Worm (Caenorhabditis elegans): ENCODE data around the gene T04A8.7.

The T04A8.7 gene

ce11 chrIII:4689595-4689994 is 5.6 kb upstream of the T04A8.7 start (continued):
- TF ChIP-seq duxl-1 (tag; optimal IDR thresholded peaks at IDR 0.05; ENCODE audit: poor library complexity): peak; percentile 85
- TF ChIP-seq dpl-1 (GFP tag; optimal IDR thresholded peaks at IDR 0.05): peak; percentile 60
- TF ChIP-seq ceh-32 (tag; optimal IDR thresholded peaks at IDR 0.05; ENCODE audit: poor library complexity): no peak
- peak; percentile 55 for TF ChIP-seq php-3 (GFP tag; IDR thresholded peaks at IDR 0.05)
- peak; percentile 75; the same call in 1 of the 2 replicates for TF ChIP-seq ceh-20 (GFP tag; IDR thresholded peaks at IDR 0.05)
- no peak for TF ChIP-seq set-16 (GFP tag; IDR thresholded peaks at IDR 0.05)
- TF ChIP-seq hlh-30 (tag; optimal IDR thresholded peaks at IDR 0.05; ENCODE audit: insufficient read depth): peak; percentile 87
- TF ChIP-seq nhr-6 (tag; optimal IDR thresholded peaks at IDR 0.05): peak; percentile 51
- peak; percentile 68 for TF ChIP-seq T20F7.1 (GFP tag; optimal IDR thresholded peaks at IDR 0.05)
- TF ChIP-seq unc-62 (GFP tag; optimal IDR thresholded peaks at IDR 0.05 in 1 of 2): no peak
- no peak for TF ChIP-seq unc-62 (tag; optimal IDR thresholded peaks at IDR 0.05)
- TF ChIP-seq nhr-77 (tag; optimal IDR thresholded peaks at IDR 0.05): peak; percentile 18
- TF ChIP-seq nhr-76 (tag; optimal IDR thresholded peaks at IDR 0.05): no peak
- 0 out of 2 replicates have a peak, but pooled peaks have one; percentile 44 for TF ChIP-seq Y105C5A.15 (GFP tag; IDR thresholded peaks at IDR 0.05)
- TF ChIP-seq madf-5 (GFP tag; IDR thresholded peaks at IDR 0.05): peak; percentile 59 to 88; a peak in 2 of 4 replicates
- peak; percentile 96 for TF ChIP-seq mxl-3 (GFP tag; optimal IDR thresholded peaks at IDR 0.05)
- peak; percentile 81 for TF ChIP-seq Y48G9A.11 (GFP tag; IDR thresholded peaks at IDR 0.05)
- TF ChIP-seq attf-4 (tag; optimal IDR thresholded peaks at IDR 0.05): no peak
- TF ChIP-seq Y5F2A.4 (GFP tag; optimal IDR thresholded peaks at IDR 0.05): peak; percentile 75
- TF ChIP-seq tag-97 (GFP tag; IDR thresholded peaks at IDR 0.05): no peak
- no peak for TF ChIP-seq nhr-10 (tag; optimal IDR thresholded peaks at IDR 0.05)
- peak; percentile 53 for TF ChIP-seq nhr-11 (tag; optimal IDR thresholded peaks at IDR 0.05)
- peak; percentile 79 for TF ChIP-seq mep-1 (tag; optimal IDR thresholded peaks at IDR 0.05)
- no peak for TF ChIP-seq ama-1 (optimal IDR thresholded peaks at IDR 0.05)
- TF ChIP-seq mdt-29 (GFP tag; IDR thresholded peaks at IDR 0.05): peak; percentile 84; the same call in 1 of the 2 replicates
- TF ChIP-seq dve-1 (tag; optimal IDR thresholded peaks at IDR 0.05; ENCODE audit: insufficient read depth): peak; percentile 76
- TF ChIP-seq pqm-1 (tag; optimal IDR thresholded peaks at IDR 0.05): peak; percentile 53
- TF ChIP-seq snpc-1.2 (GFP tag; IDR thresholded peaks at IDR 0.05): peak; percentile 81
- TF ChIP-seq jun-1 (tag; optimal IDR thresholded peaks at IDR 0.05): peak; percentile 28
- TF ChIP-seq nhr-41 (GFP tag; IDR thresholded peaks at IDR 0.05): peak; percentile 91
- peak; percentile 30 for TF ChIP-seq F37D6.2 (tag; optimal IDR thresholded peaks at IDR 0.05)
- TF ChIP-seq sdz-12 (GFP tag; optimal IDR thresholded peaks at IDR 0.05): peak; percentile 87
- TF ChIP-seq daf-19 (GFP tag; conservative IDR thresholded peaks at IDR 0.05): peak; percentile 89
- peak; percentile 60 for TF ChIP-seq F10B5.3 (tag; optimal IDR thresholded peaks at IDR 0.05)
- TF ChIP-seq hlh-11 (tag; optimal IDR thresholded peaks at IDR 0.05): peak; percentile 76
- 0 out of 2 replicates have a peak, but pooled peaks have one; percentile 59 for TF ChIP-seq daf-8 (GFP tag; IDR thresholded peaks at IDR 0.05)
- peak; percentile 84 for TF ChIP-seq unc-130 (GFP tag; optimal IDR thresholded peaks at IDR 0.05)
- peak; percentile 78 for TF ChIP-seq T26A8.4 (GFP tag; IDR thresholded peaks at IDR 0.05)
- TF ChIP-seq aha-1 (tag): peak; percentile 90
- TF ChIP-seq ceh-62 (tag; optimal IDR thresholded peaks at IDR 0.05): no peak
- peak; percentile 48 for TF ChIP-seq nhr-28 (tag; optimal IDR thresholded peaks at IDR 0.05)
- TF ChIP-seq hif-1 (tag; optimal IDR thresholded peaks at IDR 0.05): peak in 1 of 2 experiments; percentile 74
- peak; percentile 93 for TF ChIP-seq nhr-111 (GFP tag; optimal IDR thresholded peaks at IDR 0.05)
- TF ChIP-seq lin-1 (GFP tag; IDR thresholded peaks at IDR 0.05): peak; percentile 86
- TF ChIP-seq fos-1 (tag; optimal IDR thresholded peaks at IDR 0.05): no peak
- peak; percentile 96 for TF ChIP-seq F26F4.8 (GFP tag; conservative IDR thresholded peaks at IDR 0.05)
- TF ChIP-seq D1046.2 (GFP tag; IDR thresholded peaks at IDR 0.05): peak; percentile 84
- TF ChIP-seq ceh-28 (tag; optimal IDR thresholded peaks at IDR 0.05): no peak
- TF ChIP-seq daf-16 (GFP tag; optimal IDR thresholded peaks at IDR 0.05): peak; percentile 70 to 80
- TF ChIP-seq daf-16 (tag; optimal IDR thresholded peaks at IDR 0.05): peak; percentile 68
- TF ChIP-seq skn-1 (tag; optimal IDR thresholded peaks at IDR 0.05): no peak
- peak; percentile 40 for TF ChIP-seq aly-2 (tag; optimal IDR thresholded peaks at IDR 0.05)
- peak; percentile 1 to 80 for TF ChIP-seq lsy-2 (tag; optimal IDR thresholded peaks at IDR 0.05)

Data from whole organism, L4 larva.